Comparison of ENCODE assay signal across 5 fruit fly cellular contexts in the genomic region with DNA sequence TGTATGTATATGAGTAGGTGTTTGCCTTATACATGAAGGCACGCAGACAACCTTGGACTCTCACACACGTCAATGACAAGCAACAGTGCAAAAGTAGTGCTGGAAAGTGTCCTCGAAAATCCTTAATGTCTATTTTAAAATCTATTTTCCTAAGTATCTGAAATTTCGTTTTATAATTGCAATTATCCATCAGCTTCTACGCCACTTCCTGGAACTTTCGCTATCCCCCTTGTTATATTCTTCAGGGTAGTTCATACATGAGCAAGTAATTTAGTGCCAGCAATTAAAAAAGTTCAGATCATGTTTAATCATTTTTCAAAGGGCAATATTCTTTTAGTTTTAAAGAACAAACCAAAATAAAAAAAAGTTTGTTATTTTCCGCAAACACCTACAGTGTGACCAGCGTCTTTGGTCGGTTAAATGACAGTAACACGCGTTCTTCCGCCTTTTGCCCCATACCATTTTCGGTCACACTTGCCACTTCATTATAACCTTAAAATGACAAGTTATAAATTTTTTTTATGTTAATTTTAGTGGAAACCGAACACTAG.
TF ChIP-seq lines count a peak whose summit lies in the region.

No protein-coding gene starts in this region.

TF ChIP-seq in whole organism, adult, 20 proteins besides CTCF, POLR2A, EP300 and RAD21 (continued from another document):
- TF ChIP-seq Clk (GFP tag; optimal IDR thresholded peaks at IDR 0.05; lab: Kevin White, UChicago) (no peak), CG7045 (GFP tag; optimal IDR thresholded peaks at IDR 0.05; lab: Kevin White, UChicago) (no peak), CG12768 (GFP tag; optimal IDR thresholded peaks at IDR 0.05; lab: Kevin White, UChicago) (peak; percentile 45)

TF ChIP-seq in whole organism, embryonic, 481 proteins besides CTCF, POLR2A, EP300 and RAD21 (continued from another document and continues in another):
- TF ChIP-seq Dbx (GFP tag; IDR thresholded peaks at IDR 0.05; lab: Robert Waterston, UW) (no peak), Jarid2 (GFP tag; optimal IDR thresholded peaks at IDR 0.05; lab: Kevin White, UChicago) (no peak), Dref (GFP tag; IDR thresholded peaks at IDR 0.05; lab: Robert Waterston, UW) (0 out of 2 replicates have a peak, but pooled peaks have one; percentile 10), Ets97D (GFP tag; optimal IDR thresholded peaks at IDR 0.05; lab: Kevin White, UChicago) (peak; percentile 70), CG2678 (tag; optimal IDR thresholded peaks at IDR 0.05; lab: Kevin White, UChicago) (no peak), sr (GFP tag; IDR thresholded peaks at IDR 0.05; lab: Robert Waterston, UW) (peak; percentile 13; the same call in 1 of the 3 replicates), CG3847 (GFP tag; IDR thresholded peaks at IDR 0.05; lab: Robert Waterston, UW) (peak; percentile 37; the same call in 1 of the 2 replicates), Side (GFP tag; optimal IDR thresholded peaks at IDR 0.05; lab: Kevin White, UChicago) (peak; percentile 35), Med (GFP tag; lab: Kevin White, UChicago) (peak; percentile 86), CG30403 (GFP tag; optimal IDR thresholded peaks at IDR 0.05; lab: Kevin White, UChicago) (peak; percentile 38), CG3726 (GFP tag; IDR thresholded peaks at IDR 0.05; lab: Robert Waterston, UW) (no peak), Hr51 (GFP tag; optimal IDR thresholded peaks at IDR 0.05; lab: Kevin White, UChicago) (peak in 1 of 2 experiments; percentile 24), caup (GFP tag; optimal IDR thresholded peaks at IDR 0.05; lab: Kevin White, UChicago; ENCODE audit: severe bottlenecking) (peak; percentile 5), MESR4 (GFP tag; optimal IDR thresholded peaks at IDR 0.05; lab: Kevin White, UChicago) (peak; percentile 49), Camta (GFP tag; optimal IDR thresholded peaks at IDR 0.05; lab: Kevin White, UChicago) (peak; percentile 27), gem (tag; optimal IDR thresholded peaks at IDR 0.05; lab: Kevin White, UChicago) (peak; percentile 31), cg (GFP tag; optimal IDR thresholded peaks at IDR 0.05; lab: Kevin White, UChicago) (peak; percentile 93), Xbp1 (GFP tag; optimal IDR thresholded peaks at IDR 0.05; lab: Kevin White, UChicago) (peak; percentile 27), CG4820 (GFP tag; optimal IDR thresholded peaks at IDR 0.05; lab: Kevin White, UChicago) (peak; percentile 36), sd (tag; optimal IDR thresholded peaks at IDR 0.05; lab: Kevin White, UChicago) (no peak), CG9817 (tag; optimal IDR thresholded peaks at IDR 0.05; lab: Kevin White, UChicago) (no peak), CG34224 (GFP tag; IDR thresholded peaks at IDR 0.05; lab: Robert Waterston, UW; ENCODE audit: partially characterized antibody) (peak; percentile 10; the same call in 1 of the 3 replicates), CG7556 (GFP tag; optimal IDR thresholded peaks at IDR 0.05; lab: Kevin White, UChicago) (peak; percentile 8), jumu (GFP tag; optimal IDR thresholded peaks at IDR 0.05; lab: Kevin White, UChicago) (no peak), ftz-f1 (GFP tag; optimal IDR thresholded peaks at IDR 0.05; lab: Kevin White, UChicago) (peak; percentile 87), Myb (GFP tag; optimal IDR thresholded peaks at IDR 0.05; lab: Kevin White, UChicago) (peak; percentile 28), CG13775 (GFP tag; optimal IDR thresholded peaks at IDR 0.05; lab: Kevin White, UChicago) (peak; percentile 5), Pdp1 (GFP tag; optimal IDR thresholded peaks at IDR 0.05; lab: Kevin White, UChicago) (peak in 1 of 2 experiments; percentile 8), Hsf (GFP tag; optimal IDR thresholded peaks at IDR 0.05; lab: Kevin White, UChicago) (peak; percentile 36)

TF ChIP-seq in whole organism, prepupa, 60 proteins besides CTCF, POLR2A, EP300 and RAD21 (continued from another document and continues in another):
- TF ChIP-seq CG10631 (GFP tag; optimal IDR thresholded peaks at IDR 0.05; lab: Kevin White, UChicago) (peak; percentile 50), CG11762 (GFP tag; optimal IDR thresholded peaks at IDR 0.05; lab: Kevin White, UChicago; ENCODE audit: insufficient read depth) (peak; percentile 50), CG6792 (GFP tag; optimal IDR thresholded peaks at IDR 0.05; lab: Kevin White, UChicago) (peak; percentile 57), vri (GFP tag; optimal IDR thresholded peaks at IDR 0.05; lab: Kevin White, UChicago) (no peak), esn (GFP tag; optimal IDR thresholded peaks at IDR 0.05; lab: Kevin White, UChicago) (peak; percentile 60), achi (GFP tag; optimal IDR thresholded peaks at IDR 0.05; lab: Kevin White, UChicago) (peak; percentile 73), Eip78C (GFP tag; lab: Kevin White, UChicago) (peak; percentile 48), CG6276 (GFP tag; optimal IDR thresholded peaks at IDR 0.05; lab: Kevin White, UChicago) (no peak), CG11902 (GFP tag; optimal IDR thresholded peaks at IDR 0.05; lab: Kevin White, UChicago) (no peak), CG7368 (GFP tag; optimal IDR thresholded peaks at IDR 0.05; lab: Kevin White, UChicago) (peak; percentile 36), CG31627 (GFP tag; optimal IDR thresholded peaks at IDR 0.05; lab: Kevin White, UChicago) (peak; percentile 42), CG8119 (GFP tag; IDR thresholded peaks at IDR 0.05; lab: Robert Waterston, UW) (no peak), spab (GFP tag; optimal IDR thresholded peaks at IDR 0.05; lab: Kevin White, UChicago) (no peak), Sox15 (GFP tag; optimal IDR thresholded peaks at IDR 0.05; lab: Kevin White, UChicago) (no peak), CG3919 (GFP tag; optimal IDR thresholded peaks at IDR 0.05; lab: Kevin White, UChicago) (peak; percentile 32), svp (GFP tag; lab: Kevin White, UChicago) (no peak), fd85E (GFP tag; optimal IDR thresholded peaks at IDR 0.05; lab: Kevin White, UChicago) (no peak), eg (GFP tag; IDR thresholded peaks at IDR 0.05; lab: Robert Waterston, UW) (no peak), CG8632 (GFP tag; optimal IDR thresholded peaks at IDR 0.05; lab: Kevin White, UChicago) (peak; percentile 45), CG9139 (GFP tag; optimal IDR thresholded peaks at IDR 0.05; lab: Kevin White, UChicago) (no peak), Eip75B (GFP tag; optimal IDR thresholded peaks at IDR 0.05; lab: Kevin White, UChicago) (peak; percentile 69), fd59A (GFP tag; optimal IDR thresholded peaks at IDR 0.05; lab: Kevin White, UChicago) (no peak), Ets96B (tag; optimal IDR thresholded peaks at IDR 0.05; lab: Kevin White, UChicago) (peak; percentile 8), Blimp-1 (GFP tag; optimal IDR thresholded peaks at IDR 0.05; lab: Kevin White, UChicago) (no peak), dac (GFP tag; optimal IDR thresholded peaks at IDR 0.05; lab: Kevin White, UChicago) (no peak), ss (GFP tag; optimal IDR thresholded peaks at IDR 0.05; lab: Kevin White, UChicago) (peak in 1 of 2 experiments; percentile 43), Sox102F (GFP tag; optimal IDR thresholded peaks at IDR 0.05; lab: Kevin White, UChicago) (peak; percentile 56), CG4318 (GFP tag; optimal IDR thresholded peaks at IDR 0.05; lab: Kevin White, UChicago) (no peak), pdm3 (GFP tag; optimal IDR thresholded peaks at IDR 0.05; lab: Kevin White, UChicago) (peak; percentile 64), Lpt (GFP tag; optimal IDR thresholded peaks at IDR 0.05; lab: Kevin White, UChicago) (peak; percentile 44), cyc (GFP tag; optimal IDR thresholded peaks at IDR 0.05; lab: Kevin White, UChicago) (peak; percentile 39), net (GFP tag; optimal IDR thresholded peaks at IDR 0.05; lab: Kevin White, UChicago) (peak; percentile 25), Ets21C (GFP tag; optimal IDR thresholded peaks at IDR 0.05; lab: Kevin White, UChicago) (peak; percentile 12)

TF ChIP-seq in whole organism, pupa, 21 proteins besides CTCF, POLR2A, EP300 and RAD21 (continued from another document):
- TF ChIP-seq CG14655 (GFP tag; optimal IDR thresholded peaks at IDR 0.05; lab: Kevin White, UChicago) (peak; percentile 28), CG32121 (GFP tag; IDR thresholded peaks at IDR 0.05; lab: Robert Waterston, UW) (0 out of 2 replicates have a peak, but pooled peaks have one; percentile 39)
TF ChIP-seq in whole organism, pupa: peak in this region for 14.

TF ChIP-seq in whole organism, wandering third instar larva, 38 proteins besides CTCF, POLR2A, EP300 and RAD21 (continued from another document):
- TF ChIP-seq dmrt93B (GFP tag; optimal IDR thresholded peaks at IDR 0.05; lab: Kevin White, UChicago) (no peak), Hr83 (GFP tag; optimal IDR thresholded peaks at IDR 0.05; lab: Kevin White, UChicago; ENCODE audit: poor library complexity, severe bottlenecking) (no peak), br (GFP tag; optimal IDR thresholded peaks at IDR 0.05; lab: Kevin White, UChicago) (peak; percentile 52), lola (GFP tag; optimal IDR thresholded peaks at IDR 0.05; lab: Kevin White, UChicago) (no peak), GATAd (GFP tag; optimal IDR thresholded peaks at IDR 0.05; lab: Kevin White, UChicago) (no peak), brk (GFP tag; optimal IDR thresholded peaks at IDR 0.05; lab: Kevin White, UChicago) (peak; percentile 28), sage (GFP tag; optimal IDR thresholded peaks at IDR 0.05; lab: Kevin White, UChicago) (no peak), sv (GFP tag; optimal IDR thresholded peaks at IDR 0.05; lab: Kevin White, UChicago) (peak; percentile 7), HLH106 (tag; optimal IDR thresholded peaks at IDR 0.05; lab: Kevin White, UChicago) (peak; percentile 28), jim (GFP tag; optimal IDR thresholded peaks at IDR 0.05; lab: Kevin White, UChicago) (no peak), dl (GFP tag; optimal IDR thresholded peaks at IDR 0.05; lab: Kevin White, UChicago; ENCODE audit: insufficient read depth in 1 of 2, partially characterized antibody in 2 of 2) (no peak), fru (GFP tag; optimal IDR thresholded peaks at IDR 0.05; lab: Kevin White, UChicago) (peak; percentile 71), Abd-B (GFP tag; optimal IDR thresholded peaks at IDR 0.05; lab: Kevin White, UChicago) (no peak), Hnf4 (GFP tag; optimal IDR thresholded peaks at IDR 0.05; lab: Kevin White, UChicago) (peak; percentile 59), Rel (GFP tag; optimal IDR thresholded peaks at IDR 0.05; lab: Kevin White, UChicago) (no peak), Rel (tag; optimal IDR thresholded peaks at IDR 0.05; lab: Kevin White, UChicago) (no peak), OdsH (GFP tag; optimal IDR thresholded peaks at IDR 0.05; lab: Kevin White, UChicago) (peak; percentile 51), Dfd (GFP tag; optimal IDR thresholded peaks at IDR 0.05; lab: Kevin White, UChicago) (no peak)
